Worm (Caenorhabditis elegans) whole organism, midembryonic: ENCODE results near the gene ced-9.

Experiments
- T22C8.4 ChIP-seq: fragments of 200-800 bp; sonication (Bioruptor generic); IDR thresholded peaks from 2 replicates; pipeline ENCODE4 v1.3.6; 2022; ENCODE audit warnings: missing genetic modification characterization, missing compliant biosample characterization
- cog-1 ChIP-seq: sonication (generic microtip); optimal IDR thresholded peaks from 2 replicates; lab custom pipeline; 2016; ENCODE audit warnings: missing genetic modification characterization, missing compliant biosample characterization
- flt-1 ChIP-seq: fragments of 200-800 bp; sonication (Bioruptor generic); IDR thresholded peaks from 2 replicates; pipeline ENCODE4 v1.3.6; 2022; ENCODE audit warnings: missing genetic modification characterization, missing compliant biosample characterization
- klf-2 ChIP-seq: fragments of 200-800 bp; sonication (Bioruptor generic); conservative IDR thresholded peaks from 2 replicates; pipeline ENCODE4 v1.3.6; 2022; ENCODE audit warnings: missing genetic modification reagents, missing genetic modification characterization, missing compliant biosample characterization
- med-1 ChIP-seq: sonication (generic microtip); optimal IDR thresholded peaks from 2 replicates; lab custom pipeline; 2017; ENCODE audit warnings: missing genetic modification characterization, mild to moderate bottlenecking, missing compliant biosample characterization, antibody characterized with exemption, missing genetic modification reagents; ENCODE audit not compliant: insufficient read depth
- ref-1 ChIP-seq: fragments of 200-800 bp; sonication (Bioruptor generic); conservative IDR thresholded peaks from 2 replicates; pipeline ENCODE4 v1.3.6; 2022; ENCODE audit warnings: missing genetic modification reagents, missing genetic modification characterization, missing compliant biosample characterization
- tab-1 ChIP-seq: fragments of 200-800 bp; sonication (Bioruptor generic); IDR thresholded peaks from 2 replicates; pipeline ENCODE4 v1.3.6; 2022; ENCODE audit warnings: missing genetic modification characterization, missing compliant biosample characterization
- ztf-23 ChIP-seq: fragments of 200-800 bp; sonication (Bioruptor generic); IDR thresholded peaks from 2 replicates; pipeline ENCODE4 v1.3.6; 2022; ENCODE audit warnings: missing genetic modification reagents, missing genetic modification characterization, missing compliant biosample characterization
- ztf-29 ChIP-seq: fragments of 200-800 bp; sonication (Bioruptor generic); IDR thresholded peaks from 2 replicates; pipeline ENCODE4 v1.3.6; 2022; ENCODE audit warnings: missing genetic modification reagents, missing genetic modification characterization, missing compliant biosample characterization

Gene ced-9

ce11 chrIII:10306049-10306448 lies 28.9 kb upstream of the ced-9 start, which contains the start of gene T07A5.1:
T07A5.1 (minus strand) TSS chrIII:10306197.
- TF ChIP-seq ref-1 (GFP tag; lab: Robert Waterston, UW): no peak
- TF ChIP-seq cog-1 (tag; lab: Kevin White, UChicago): no peak

ce11 chrIII:10311016-10311415 lies 24.0 kb upstream of the ced-9 start, which contains the start of gene T07A5.7:
T07A5.7 (minus strand) TSS chrIII:10311116.
- TF ChIP-seq ref-1 (GFP tag; lab: Robert Waterston, UW) (no peak), cog-1 (tag; lab: Kevin White, UChicago) (no peak), flt-1 (GFP tag; lab: Robert Waterston, UW) (no peak), klf-2 (GFP tag; lab: Robert Waterston, UW) (no peak), T22C8.4 (GFP tag; lab: Robert Waterston, UW) (no peak)

ce11 chrIII:10314234-10314633 lies 20.7 kb upstream of the ced-9 start:
- TF ChIP-seq T22C8.4 (GFP tag; lab: Robert Waterston, UW) (no peak), ztf-23 (no peak), flt-1 (GFP tag; lab: Robert Waterston, UW) (no peak), cog-1 (tag; lab: Kevin White, UChicago) (no peak), tab-1 (GFP tag; lab: Robert Waterston, UW) (no peak), med-1 (GFP tag; lab: Kevin White, UChicago) (no peak), ref-1 (GFP tag; lab: Robert Waterston, UW) (no peak), klf-2 (GFP tag; lab: Robert Waterston, UW) (no peak), ztf-29 (GFP tag; lab: Robert Waterston, UW) (no peak)

- TF ChIP-seq ztf-29 (GFP tag; lab: Robert Waterston, UW): no peak
- no peak for TF ChIP-seq ztf-23
- no peak for TF ChIP-seq flt-1 (GFP tag; lab: Robert Waterston, UW)
- TF ChIP-seq med-1 (GFP tag; lab: Kevin White, UChicago): no peak
- no peak for TF ChIP-seq cog-1 (tag; lab: Kevin White, UChicago)
- no peak for TF ChIP-seq tab-1 (GFP tag; lab: Robert Waterston, UW)
- no peak for TF ChIP-seq ref-1 (GFP tag; lab: Robert Waterston, UW)
- no peak for TF ChIP-seq T22C8.4 (GFP tag; lab: Robert Waterston, UW)
- no peak for TF ChIP-seq klf-2 (GFP tag; lab: Robert Waterston, UW)
These were observed 16.8 kb upstream of the ced-9 start, which contains the start of the genes unc-50 and ostf-4 for ce11 chrIII:10318062-10318609. unc-50 (minus strand) TSS chrIII:10318162. ostf-4 (minus strand) TSS chrIII:10318559.

- no peak for TF ChIP-seq med-1 (GFP tag; lab: Kevin White, UChicago)
- TF ChIP-seq ref-1 (GFP tag; lab: Robert Waterston, UW): no peak
- no peak for TF ChIP-seq klf-2 (GFP tag; lab: Robert Waterston, UW)
- no peak for TF ChIP-seq ztf-23
- TF ChIP-seq cog-1 (tag; lab: Kevin White, UChicago): peak; percentile 41
- no peak for TF ChIP-seq flt-1 (GFP tag; lab: Robert Waterston, UW)
- no peak for TF ChIP-seq tab-1 (GFP tag; lab: Robert Waterston, UW)
- TF ChIP-seq T22C8.4 (GFP tag; lab: Robert Waterston, UW): peak; percentile 97
These were observed 16.2 kb upstream of the ced-9 start, which contains the start of gene unc-69 for ce11 chrIII:10318755-10319154. unc-69 (plus strand) TSS chrIII:10318939.

- TF ChIP-seq flt-1 (GFP tag; lab: Robert Waterston, UW): 0 out of 2 replicates have a peak, but pooled peaks have one; percentile 30
These were observed 14.7 kb upstream of the ced-9 start for ce11 chrIII:10320228-10320705.

- no peak for TF ChIP-seq klf-2 (GFP tag; lab: Robert Waterston, UW)
- TF ChIP-seq ref-1 (GFP tag; lab: Robert Waterston, UW): no peak
- TF ChIP-seq T22C8.4 (GFP tag; lab: Robert Waterston, UW): no peak
- no peak for TF ChIP-seq tab-1 (GFP tag; lab: Robert Waterston, UW)
- TF ChIP-seq ztf-29 (GFP tag; lab: Robert Waterston, UW): no peak
- no peak for TF ChIP-seq cog-1 (tag; lab: Kevin White, UChicago)
- TF ChIP-seq med-1 (GFP tag; lab: Kevin White, UChicago): no peak
- TF ChIP-seq ztf-23: no peak
- TF ChIP-seq flt-1 (GFP tag; lab: Robert Waterston, UW): no peak
These were observed 14.2 kb upstream of the ced-9 start, which contains the start of gene sas-7 for ce11 chrIII:10320788-10321187. sas-7 (plus strand) TSS chrIII:10321019.

ce11 chrIII:10326327-10326726 lies 8.6 kb upstream of the ced-9 start:
- TF ChIP-seq ztf-23 (no peak), tab-1 (GFP tag; lab: Robert Waterston, UW) (no peak), klf-2 (GFP tag; lab: Robert Waterston, UW) (no peak), ref-1 (GFP tag; lab: Robert Waterston, UW) (no peak), ztf-29 (GFP tag; lab: Robert Waterston, UW) (no peak), med-1 (GFP tag; lab: Kevin White, UChicago) (no peak), cog-1 (tag; lab: Kevin White, UChicago) (no peak), flt-1 (GFP tag; lab: Robert Waterston, UW) (no peak), T22C8.4 (GFP tag; lab: Robert Waterston, UW) (no peak)

- no peak for TF ChIP-seq cog-1 (tag; lab: Kevin White, UChicago)
- TF ChIP-seq ztf-29 (GFP tag; lab: Robert Waterston, UW): no peak
- TF ChIP-seq tab-1 (GFP tag; lab: Robert Waterston, UW): no peak
- no peak for TF ChIP-seq ref-1 (GFP tag; lab: Robert Waterston, UW)
- TF ChIP-seq klf-2 (GFP tag; lab: Robert Waterston, UW): no peak
- no peak for TF ChIP-seq ztf-23
- TF ChIP-seq T22C8.4 (GFP tag; lab: Robert Waterston, UW): no peak
- TF ChIP-seq med-1 (GFP tag; lab: Kevin White, UChicago): no peak
- no peak for TF ChIP-seq flt-1 (GFP tag; lab: Robert Waterston, UW)
These were observed 6.1 kb upstream of the ced-9 start for ce11 chrIII:10328565-10329541.
